Fruit fly (Drosophila melanogaster) whole organism, adult: ENCODE results near the gene agt.

Experiments
- CG11617 ChIP-seq: fragments of 200-800 bp; sonication (Bioruptor generic); optimal IDR thresholded peaks from 2 replicates; lab custom pipeline; 2017; ENCODE audit warnings: mild to moderate bottlenecking, missing biosample characterization, missing genetic modification reagents, missing genetic modification characterization
- CG1620 ChIP-seq: fragments of 200-800 bp; sonication (Bioruptor generic); optimal IDR thresholded peaks from 2 replicates; lab custom pipeline; 2016; ENCODE audit warnings: missing biosample characterization, missing genetic modification characterization
- CG7045 ChIP-seq: fragments of 200-800 bp; sonication (Bioruptor generic); optimal IDR thresholded peaks from 2 replicates; lab custom pipeline; 2017; ENCODE audit warnings: missing biosample characterization, mild to moderate bottlenecking, missing genetic modification characterization
- Hr96 ChIP-seq: fragments of 200-800 bp; sonication (Bioruptor generic); optimal IDR thresholded peaks from 2 replicates; lab custom pipeline; 2016; ENCODE audit warnings: missing biosample characterization, missing genetic modification characterization
- Mnt ChIP-seq: fragments of 200-800 bp; sonication (Bioruptor generic); optimal IDR thresholded peaks from 2 replicates; lab custom pipeline; 2016; ENCODE audit warnings: missing biosample characterization, mild to moderate bottlenecking, missing genetic modification characterization
- bab1 ChIP-seq: fragments of 200-800 bp; sonication (Bioruptor generic); optimal IDR thresholded peaks from 3 replicates; lab custom pipeline; 2019; ENCODE audit warnings: missing biosample characterization, mild to moderate bottlenecking, missing genetic modification characterization, moderate library complexity
- cic ChIP-seq: fragments of 200-800 bp; sonication (Bioruptor generic); optimal IDR thresholded peaks from 2 replicates; lab custom pipeline; 2017; ENCODE audit warnings: missing biosample characterization, mild to moderate bottlenecking, missing genetic modification characterization, moderate library complexity
- cnc ChIP-seq, 2 experiments: fragments of >200 bp; optimal IDR thresholded peaks; 2 replicates each; lab custom pipeline; 2017
- ovo ChIP-seq: fragments of 200-800 bp; sonication (Bioruptor generic); optimal IDR thresholded peaks from 2 replicates; lab custom pipeline; 2016; ENCODE audit warnings: missing biosample characterization, missing genetic modification characterization
- tj ChIP-seq: fragments of 200-800 bp; sonication (Bioruptor generic); optimal IDR thresholded peaks from 3 replicates; lab custom pipeline; 2017; ENCODE audit warnings: missing biosample characterization, mild to moderate bottlenecking, missing genetic modification characterization, moderate library complexity

DNA sequence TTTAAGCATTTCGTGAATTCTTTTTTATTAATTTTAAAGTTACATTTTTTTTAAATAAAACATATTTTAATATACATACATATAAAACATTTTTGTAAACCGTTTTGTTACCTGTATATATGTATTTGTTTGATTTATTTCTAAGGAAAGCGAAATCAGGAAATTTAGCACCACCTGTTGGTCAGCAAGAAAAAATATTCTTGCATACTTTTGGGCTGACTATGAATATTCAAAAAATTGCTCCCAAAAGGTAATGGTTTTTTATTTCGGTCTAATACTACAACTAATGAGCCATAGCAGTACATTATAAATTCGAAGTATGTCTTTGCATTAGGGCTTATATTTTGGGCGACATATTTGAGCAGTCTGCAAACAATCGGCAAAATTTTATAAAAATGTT is 23.8 kb upstream of the agt start:
- TF ChIP-seq Hr96 (GFP tag; lab: Kevin White, UChicago) (no peak), cnc (optimal IDR thresholded peaks at IDR 0.05; lab: Kevin White, UChicago) (no peak), ovo (GFP tag; lab: Kevin White, UChicago) (no peak), CG7045 (no peak), Mnt (GFP tag; lab: Kevin White, UChicago) (no peak), bab1 (GFP tag; lab: Kevin White, UChicago) (no peak), cic (GFP tag; lab: Kevin White, UChicago) (no peak), CG11617 (GFP tag; lab: Kevin White, UChicago) (no peak), CG1620 (GFP tag; lab: Kevin White, UChicago) (no peak), tj (GFP tag; lab: Kevin White, UChicago) (no peak)
